Worm (Caenorhabditis elegans): Measurements from ENCODE around the gene srg-1.

srg-1 gene

DNA sequence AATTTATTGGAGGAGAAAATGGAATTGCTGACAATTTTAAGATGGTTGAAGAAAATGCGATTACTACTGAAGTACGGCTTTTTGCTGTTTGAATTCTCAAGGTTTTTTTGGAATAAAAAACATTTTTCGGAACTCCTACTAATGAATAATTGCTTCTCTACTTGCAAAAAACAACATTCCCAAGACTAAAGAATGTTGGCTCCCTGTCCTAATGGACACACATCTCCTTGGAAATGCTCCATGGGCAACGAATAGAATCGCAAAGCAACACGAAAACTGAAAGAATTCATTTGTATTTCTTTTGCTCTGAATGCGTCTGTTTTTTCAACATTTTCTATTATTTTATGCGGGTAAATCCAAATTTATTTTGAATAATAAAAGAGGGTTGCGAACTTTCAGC, 14.7 kb upstream of the srg-1 start, which contains the start of gene C18F10.2:
Gene C18F10.2, plus strand, starts transcription at position 301 of the 400 bp plus-strand sequence.
- TF ChIP-seq elt-3 (tag; optimal IDR thresholded peaks at IDR 0.05) (no peak), nhr-12 (tag; optimal IDR thresholded peaks at IDR 0.05) (no peak), nhr-28 (tag; optimal IDR thresholded peaks at IDR 0.05) (no peak), mep-1 (tag; optimal IDR thresholded peaks at IDR 0.05) (no peak), M03D4.4 (tag; optimal IDR thresholded peaks at IDR 0.05) (no peak), lin-13 (tag; optimal IDR thresholded peaks at IDR 0.05) (no peak), nhr-2 (tag; optimal IDR thresholded peaks at IDR 0.05) (no peak), lin-32 (GFP tag; optimal IDR thresholded peaks at IDR 0.05) (no peak), nhr-237 (tag; optimal IDR thresholded peaks at IDR 0.05) (no peak), nhr-76 (tag; optimal IDR thresholded peaks at IDR 0.05) (no peak), ceh-83 (GFP tag; optimal IDR thresholded peaks at IDR 0.05) (no peak), ztf-11 (tag; optimal IDR thresholded peaks at IDR 0.05) (no peak)

DNA sequence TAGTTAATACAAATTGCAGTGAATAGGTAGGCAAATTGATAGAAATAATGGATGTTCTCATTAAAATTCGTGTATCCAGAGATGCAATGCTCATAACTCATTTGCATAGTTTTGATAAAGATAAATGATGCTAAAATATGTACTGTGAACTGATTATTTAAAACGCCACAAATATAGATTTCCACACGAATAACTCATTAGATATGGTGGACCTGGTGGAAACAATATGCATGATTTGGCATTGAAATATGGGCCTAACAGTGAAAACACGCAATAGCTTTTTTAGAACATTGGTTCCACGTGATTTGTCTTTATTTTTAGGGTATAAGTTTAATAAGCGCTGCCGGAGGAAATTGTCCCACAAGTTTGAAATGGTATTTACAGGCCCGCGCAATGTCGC, 12.1 kb upstream of the srg-1 start, which contains the start of gene srg-3:
Gene srg-3, minus strand, starts transcription at position 101 of the 400 bp plus-strand sequence.
- TF ChIP-seq lsy-2 (tag; optimal IDR thresholded peaks at IDR 0.05) (no peak), elt-3 (tag; optimal IDR thresholded peaks at IDR 0.05) (no peak), M03D4.4 (tag; optimal IDR thresholded peaks at IDR 0.05) (no peak), unc-120 (tag; optimal IDR thresholded peaks at IDR 0.05; ENCODE audit: poor library complexity, severe bottlenecking) (no peak), drap-1 (GFP tag; optimal IDR thresholded peaks at IDR 0.05) (no peak), lin-32 (GFP tag; optimal IDR thresholded peaks at IDR 0.05) (no peak), nhr-12 (tag; optimal IDR thresholded peaks at IDR 0.05) (no peak), ceh-43 (GFP tag; optimal IDR thresholded peaks at IDR 0.05) (no peak), cnd-1 (tag; optimal IDR thresholded peaks at IDR 0.05) (no peak), zip-8 (tag; optimal IDR thresholded peaks at IDR 0.05) (no peak), pha-4 (tag; optimal IDR thresholded peaks at IDR 0.05) (no peak), blmp-1 (tag; optimal IDR thresholded peaks at IDR 0.05) (no peak), tbx-8 (GFP tag; optimal IDR thresholded peaks at IDR 0.05) (no peak), snpc-4 (tag; optimal IDR thresholded peaks at IDR 0.05) (no peak)

DNA sequence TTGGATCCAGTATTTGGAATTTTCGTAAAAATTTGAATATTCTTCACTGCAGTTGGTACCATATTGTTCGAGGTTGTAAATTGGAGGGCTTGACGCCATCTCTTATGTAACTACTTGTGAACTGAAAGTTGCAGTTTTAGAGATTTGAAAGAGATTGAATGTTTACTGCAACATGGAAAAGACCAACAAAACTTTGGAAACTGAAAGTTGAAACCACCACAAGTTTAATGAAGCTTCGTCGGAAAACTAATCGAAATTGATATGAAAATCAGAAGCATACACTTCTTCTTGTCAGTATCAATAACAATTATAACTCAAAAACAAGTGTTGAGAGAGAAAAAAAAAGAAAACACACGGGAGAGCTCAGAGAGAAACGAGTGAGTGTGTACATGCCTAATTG, 9.9 kb upstream of the srg-1 start, which contains the start of gene srg-7:
Gene srg-7, minus strand, starts transcription at position 101 of the 400 bp plus-strand sequence.
- TF ChIP-seq ces-1 (GFP tag; optimal IDR thresholded peaks at IDR 0.05) (no peak), lsy-2 (tag; optimal IDR thresholded peaks at IDR 0.05) (no peak), nhr-237 (tag; optimal IDR thresholded peaks at IDR 0.05) (no peak), unc-120 (tag; optimal IDR thresholded peaks at IDR 0.05; ENCODE audit: poor library complexity, severe bottlenecking) (no peak), elt-3 (tag; optimal IDR thresholded peaks at IDR 0.05) (no peak), ceh-39 (tag; optimal IDR thresholded peaks at IDR 0.05) (no peak), sem-2 (GFP tag; optimal IDR thresholded peaks at IDR 0.05) (no peak), sptf-1 (tag; optimal IDR thresholded peaks at IDR 0.05) (no peak), bed-3 (GFP tag; optimal IDR thresholded peaks at IDR 0.05) (no peak), nhr-28 (tag; optimal IDR thresholded peaks at IDR 0.05) (no peak), unc-62 (GFP tag; optimal IDR thresholded peaks at IDR 0.05) (no peak), snpc-4 (tag; optimal IDR thresholded peaks at IDR 0.05) (no peak), blmp-1 (tag; optimal IDR thresholded peaks at IDR 0.05) (no peak), mep-1 (tag; optimal IDR thresholded peaks at IDR 0.05) (no peak), mls-2 (tag; optimal IDR thresholded peaks at IDR 0.05) (no peak), lin-32 (GFP tag; optimal IDR thresholded peaks at IDR 0.05) (no peak)

DNA sequence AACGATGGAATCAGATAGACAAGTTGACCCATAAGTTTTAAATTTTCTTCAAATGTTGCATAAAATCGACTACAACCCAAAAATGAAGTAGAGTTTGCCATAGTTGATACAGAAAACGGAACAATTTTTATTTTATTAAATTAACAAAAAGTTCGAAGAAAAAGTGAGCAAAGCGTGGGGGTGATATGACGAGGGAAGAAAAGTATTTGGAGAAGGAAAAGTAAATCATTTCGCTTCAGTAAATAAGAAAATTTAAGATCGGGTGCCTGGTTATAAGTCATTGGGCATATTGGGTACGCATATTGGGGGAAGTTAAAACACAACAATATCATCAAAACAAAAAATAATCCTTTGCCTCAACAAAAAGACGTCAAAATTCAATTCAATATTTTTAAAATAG, 7.7 kb upstream of the srg-1 start, which contains the start of gene srg-6:
Gene srg-6, minus strand, starts transcription at position 101 of the 400 bp plus-strand sequence.
- TF ChIP-seq unc-120 (tag; optimal IDR thresholded peaks at IDR 0.05; ENCODE audit: poor library complexity, severe bottlenecking) = no peak
- TF ChIP-seq blmp-1 (tag; optimal IDR thresholded peaks at IDR 0.05) = no peak
- no peak for TF ChIP-seq unc-39 (tag; optimal IDR thresholded peaks at IDR 0.05)
- no peak for TF ChIP-seq hlh-1 (tag; optimal IDR thresholded peaks at IDR 0.05)
- no peak for TF ChIP-seq lin-32 (GFP tag; optimal IDR thresholded peaks at IDR 0.05)
- TF ChIP-seq ztf-11 (tag; optimal IDR thresholded peaks at IDR 0.05) = no peak

DNA sequence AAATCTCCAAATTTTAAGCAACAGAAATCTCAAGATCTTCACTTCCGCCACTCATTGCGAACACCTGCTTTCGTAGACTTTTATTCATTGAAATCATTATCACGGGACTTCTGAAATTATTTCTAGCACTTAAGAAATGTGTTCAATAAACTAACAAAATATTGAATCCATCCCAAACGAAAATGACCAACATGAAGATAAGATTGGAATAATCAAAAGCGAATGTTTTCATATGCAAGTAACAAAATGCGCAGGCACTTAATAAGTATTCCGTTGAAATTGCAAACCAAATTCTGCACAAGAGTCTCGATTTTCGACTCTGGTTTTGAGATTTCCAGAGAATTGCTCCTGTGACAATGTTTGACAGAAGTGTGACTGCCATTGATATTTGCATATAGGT, 6.3 kb upstream of the srg-1 start, which contains the start of gene srg-5:
Gene srg-5, minus strand, starts transcription at position 101 of the 400 bp plus-strand sequence.
- TF ChIP-seq ceh-39 (tag; optimal IDR thresholded peaks at IDR 0.05) = no peak
- TF ChIP-seq lin-13 (tag; optimal IDR thresholded peaks at IDR 0.05) = no peak
- no peak for TF ChIP-seq unc-39 (tag; optimal IDR thresholded peaks at IDR 0.05)
- no peak for TF ChIP-seq sptf-1 (tag; optimal IDR thresholded peaks at IDR 0.05)
- no peak for TF ChIP-seq nhr-237 (tag; optimal IDR thresholded peaks at IDR 0.05)
- TF ChIP-seq mab-5 (tag; optimal IDR thresholded peaks at IDR 0.05) = no peak
- TF ChIP-seq elt-3 (tag; optimal IDR thresholded peaks at IDR 0.05) = no peak
- TF ChIP-seq drap-1 (GFP tag; optimal IDR thresholded peaks at IDR 0.05) = no peak
- no peak for TF ChIP-seq lsy-2 (tag; optimal IDR thresholded peaks at IDR 0.05)
- no peak for TF ChIP-seq sem-2 (GFP tag; optimal IDR thresholded peaks at IDR 0.05)
- TF ChIP-seq elt-1 (tag; optimal IDR thresholded peaks at IDR 0.05; ENCODE audit: borderline replicate concordance, insufficient read depth) = no peak
